Fruit fly (Drosophila melanogaster) whole organism, embryonic: ENCODE results near the gene CG44006.

ENCODE experiments used
- Atf-2 ChIP-seq: fragments of 200-800 bp; sonication (Bioruptor generic); optimal IDR thresholded peaks from 2 replicates; lab custom pipeline; 2016; ENCODE audit warnings: missing biosample characterization, missing genetic modification characterization
- Atf6 ChIP-seq: fragments of 200-800 bp; sonication (Bioruptor generic); IDR thresholded peaks from 2 replicates; pipeline ENCODE4 v1.3.6; 2022; ENCODE audit warnings: missing biosample characterization, missing genetic modification characterization
- CG10274 ChIP-seq: fragments of 200-800 bp; sonication (Bioruptor generic); optimal IDR thresholded peaks from 3 replicates; lab custom pipeline; 2017; ENCODE audit warnings: missing biosample characterization, mild to moderate bottlenecking, missing genetic modification characterization
- CG10959 ChIP-seq: fragments of 200-800 bp; sonication (Bioruptor generic); IDR thresholded peaks from 2 replicates; pipeline ENCODE4 v1.3.6; 2022; ENCODE audit warnings: missing biosample characterization, missing genetic modification characterization
- CG11456 ChIP-seq: fragments of 200-800 bp; sonication (Bioruptor generic); IDR thresholded peaks from 3 replicates; pipeline ENCODE4 v1.3.6; 2022; ENCODE audit warnings: missing biosample characterization, missing genetic modification characterization
- CG13894 ChIP-seq: fragments of 200-800 bp; sonication (Bioruptor generic); optimal IDR thresholded peaks from 3 replicates; lab custom pipeline; 2018; ENCODE audit warnings: missing biosample characterization, mild to moderate bottlenecking, missing genetic modification characterization, moderate library complexity
- CG15269 ChIP-seq: fragments of 200-800 bp; sonication (Bioruptor generic); optimal IDR thresholded peaks from 2 replicates; lab custom pipeline; 2018; ENCODE audit warnings: missing biosample characterization, mild to moderate bottlenecking, missing genetic modification characterization, moderate library complexity
- CG18619 ChIP-seq: fragments of 200-800 bp; sonication (Bioruptor generic); optimal IDR thresholded peaks from 3 replicates; lab custom pipeline; 2017; ENCODE audit warnings: missing biosample characterization, mild to moderate bottlenecking, missing genetic modification characterization
- CG2889 ChIP-seq: fragments of 200-800 bp; sonication (Bioruptor generic); IDR thresholded peaks from 3 replicates; pipeline ENCODE4 v1.3.6; 2022; ENCODE audit warnings: missing biosample characterization, missing genetic modification characterization
- CG3065 ChIP-seq: fragments of 200-800 bp; sonication (Bioruptor generic); optimal IDR thresholded peaks from 2 replicates; lab custom pipeline; 2016; ENCODE audit warnings: missing biosample characterization, missing genetic modification characterization
- CG34422 ChIP-seq: fragments of 200-800 bp; sonication (Bioruptor generic); IDR thresholded peaks from 3 replicates; pipeline ENCODE4 v1.3.6; 2022; ENCODE audit warnings: missing biosample characterization, missing genetic modification characterization
- CG3847 ChIP-seq: fragments of 200-800 bp; sonication (Bioruptor generic); IDR thresholded peaks from 2 replicates; pipeline ENCODE4 v1.3.6; 2022; ENCODE audit warnings: missing biosample characterization, missing genetic modification characterization
- CG7372 ChIP-seq: fragments of 200-800 bp; sonication (Bioruptor generic); IDR thresholded peaks from 2 replicates; pipeline ENCODE4 v1.3.6; 2022; ENCODE audit warnings: missing biosample characterization, missing genetic modification characterization
- CG7928 ChIP-seq: fragments of 200-800 bp; sonication (Bioruptor generic); optimal IDR thresholded peaks from 2 replicates; lab custom pipeline; 2017; ENCODE audit warnings: missing biosample characterization, mild to moderate bottlenecking, missing genetic modification characterization
- CG8765 ChIP-seq: fragments of 200-800 bp; sonication (Bioruptor generic); IDR thresholded peaks from 2 replicates; pipeline ENCODE4 v1.3.6; 2022; ENCODE audit warnings: missing biosample characterization, missing genetic modification characterization
- D19A ChIP-seq: fragments of 200-800 bp; optimal IDR thresholded peaks from 3 replicates; lab custom pipeline; 2019; ENCODE audit warnings: missing biosample characterization, mild to moderate bottlenecking, missing genetic modification characterization, moderate library complexity
- Dad ChIP-seq: fragments of 200-800 bp; sonication (Bioruptor generic); optimal IDR thresholded peaks from 3 replicates; lab custom pipeline; 2016; ENCODE audit warnings: missing biosample characterization, missing genetic modification characterization
- Dip3 ChIP-seq: fragments of 200-800 bp; sonication (Bioruptor generic); optimal IDR thresholded peaks from 3 replicates; lab custom pipeline; 2016; ENCODE audit warnings: missing biosample characterization, missing genetic modification characterization
- Dll ChIP-seq: fragments of 200-800 bp; sonication (Bioruptor generic); IDR thresholded peaks from 4 replicates; pipeline ENCODE4 v1.3.6; 2022; ENCODE audit warnings: missing biosample characterization, missing genetic modification characterization; ENCODE audit not compliant: partially characterized antibody
- Eip74EF ChIP-seq, 2 experiments: fragments of 200-800 bp in 1 of 2; fragments of >200 bp in 1 of 2; sonication (Bioruptor generic) in 1 of 2; optimal IDR thresholded peaks; 2 replicates each; lab custom pipeline; 2017 to 2019; ENCODE audit warnings: missing biosample characterization in 2 of 2, missing genetic modification characterization in 2 of 2, mild to moderate bottlenecking in 1 of 2, moderate library complexity in 1 of 2
- HLHmδ ChIP-seq: fragments of 200-800 bp; sonication (Bioruptor generic); optimal IDR thresholded peaks from 2 replicates; lab custom pipeline; 2018; ENCODE audit warnings: missing biosample characterization, mild to moderate bottlenecking, missing genetic modification characterization, moderate library complexity
- Hey ChIP-seq: fragments of 200-800 bp; sonication (Bioruptor generic); optimal IDR thresholded peaks from 3 replicates; lab custom pipeline; 2018; ENCODE audit warnings: missing biosample characterization, mild to moderate bottlenecking, missing genetic modification characterization
- Hr78 ChIP-seq, 2 experiments: fragments of 200-800 bp in 1 of 2; fragments of >200 bp in 1 of 2; sonication (Bioruptor generic) in 1 of 2; optimal IDR thresholded peaks; 2 replicates each; lab custom pipeline; 2017 to 2019; ENCODE audit warnings: missing biosample characterization in 2 of 2, missing genetic modification characterization in 2 of 2, mild to moderate bottlenecking in 1 of 2, moderate library complexity in 1 of 2
- NC2α ChIP-seq: fragments of 200-800 bp; sonication (Bioruptor generic); optimal IDR thresholded peaks from 2 replicates; lab custom pipeline; 2016; ENCODE audit warnings: missing biosample characterization, missing genetic modification characterization
- Nf-YC ChIP-seq: fragments of 200-800 bp; optimal IDR thresholded peaks from 3 replicates; lab custom pipeline; 2019; ENCODE audit warnings: missing biosample characterization, mild to moderate bottlenecking, missing genetic modification characterization, moderate library complexity
- Oaz ChIP-seq: fragments of 200-800 bp; sonication (Bioruptor generic); IDR thresholded peaks from 2 replicates; pipeline ENCODE4 v1.3.6; 2022; ENCODE audit warnings: missing biosample characterization, missing genetic modification characterization
- Opbp ChIP-seq: fragments of 200-800 bp; sonication (Bioruptor generic); IDR thresholded peaks from 3 replicates; pipeline ENCODE4 v1.3.6; 2022; ENCODE audit warnings: missing biosample characterization, missing genetic modification characterization; ENCODE audit not compliant: partially characterized antibody
- Pdp1 ChIP-seq, 2 experiments: fragments of 200-800 bp; sonication (Bioruptor generic); optimal IDR thresholded peaks; 3 replicates each; lab custom pipeline; 2016; ENCODE audit warnings: missing biosample characterization in 2 of 2, missing genetic modification characterization in 2 of 2, mild to moderate bottlenecking in 1 of 2, moderate library complexity in 1 of 2
- Ravus ChIP-seq: fragments of 200-800 bp; sonication (Bioruptor generic); IDR thresholded peaks from 2 replicates; pipeline ENCODE4 v1.3.6; 2022; ENCODE audit warnings: missing biosample characterization, missing genetic modification characterization
- Sox100B ChIP-seq: fragments of 200-800 bp; sonication (Bioruptor generic); optimal IDR thresholded peaks from 3 replicates; lab custom pipeline; 2018; ENCODE audit warnings: missing biosample characterization, mild to moderate bottlenecking, missing genetic modification characterization
- Sry-δ ChIP-seq: fragments of 200-800 bp; sonication (Bioruptor generic); optimal IDR thresholded peaks from 2 replicates; lab custom pipeline; 2016; ENCODE audit warnings: missing biosample characterization, missing genetic modification characterization
- Xrp1 ChIP-seq: fragments of 200-800 bp; sonication (Bioruptor generic); IDR thresholded peaks from 2 replicates; pipeline ENCODE4 v1.3.6; 2022; ENCODE audit warnings: missing biosample characterization, missing genetic modification characterization
- YL-1 ChIP-seq: fragments of 200-800 bp; sonication (Bioruptor generic); optimal IDR thresholded peaks from 3 replicates; lab custom pipeline; 2017; ENCODE audit warnings: missing biosample characterization, mild to moderate bottlenecking, missing genetic modification characterization
- az2 ChIP-seq: fragments of 200-800 bp; sonication (Bioruptor generic); optimal IDR thresholded peaks from 3 replicates; lab custom pipeline; 2016; ENCODE audit warnings: missing biosample characterization, missing genetic modification characterization
- br ChIP-seq: fragments of >200 bp; optimal IDR thresholded peaks from 2 replicates; lab custom pipeline; 2017
- dm ChIP-seq: fragments of 200-800 bp; sonication (Bioruptor generic); optimal IDR thresholded peaks from 3 replicates; lab custom pipeline; 2016; ENCODE audit warnings: missing biosample characterization, missing genetic modification characterization
- eve ChIP-seq, 2 experiments: fragments of >200 bp; optimal IDR thresholded peaks; 2 replicates each; lab custom pipeline; 2017; ENCODE audit warnings: missing biosample characterization in 2 of 2, missing genetic modification characterization in 2 of 2
- kay ChIP-seq: fragments of 200-800 bp; sonication (Bioruptor generic); optimal IDR thresholded peaks from 2 replicates; lab custom pipeline; 2016; ENCODE audit warnings: missing biosample characterization, missing genetic modification characterization
- maf-S ChIP-seq: fragments of 200-800 bp; sonication (Bioruptor generic); optimal IDR thresholded peaks from 2 replicates; lab custom pipeline; 2016; ENCODE audit warnings: missing biosample characterization, missing genetic modification characterization
- nerfin-1 ChIP-seq: fragments of 200-800 bp; sonication (Bioruptor generic); optimal IDR thresholded peaks from 3 replicates; lab custom pipeline; 2019; ENCODE audit warnings: missing biosample characterization, mild to moderate bottlenecking, missing genetic modification characterization, moderate library complexity
- peb ChIP-seq: fragments of 200-800 bp; sonication (Bioruptor generic); IDR thresholded peaks from 2 replicates; pipeline ENCODE4 v1.3.6; 2022; ENCODE audit warnings: missing biosample characterization, missing genetic modification characterization
- pfk ChIP-seq: fragments of 200-800 bp; sonication (Bioruptor generic); optimal IDR thresholded peaks from 2 replicates; lab custom pipeline; 2018; ENCODE audit warnings: missing biosample characterization, mild to moderate bottlenecking, missing genetic modification characterization, moderate library complexity
- sens ChIP-seq: fragments of 200-800 bp; sonication (Bioruptor generic); peaks from one replicate; lab custom pipeline; 2016; ENCODE audit warnings: missing biosample characterization, missing genetic modification characterization
- slou ChIP-seq: fragments of 200-800 bp; sonication (Bioruptor generic); optimal IDR thresholded peaks from 3 replicates; lab custom pipeline; 2016; ENCODE audit warnings: missing biosample characterization, missing genetic modification characterization
- slp2 ChIP-seq: fragments of 200-800 bp; sonication (Bioruptor generic); optimal IDR thresholded peaks from 2 replicates; lab custom pipeline; 2016; ENCODE audit warnings: missing biosample characterization, missing genetic modification characterization
- sr ChIP-seq: fragments of 200-800 bp; sonication (Bioruptor generic); IDR thresholded peaks from 3 replicates; pipeline ENCODE4 v1.3.6; 2022; ENCODE audit warnings: missing biosample characterization, missing genetic modification characterization
- unc-4 ChIP-seq: fragments of 200-800 bp; sonication (Bioruptor generic); IDR thresholded peaks from 2 replicates; pipeline ENCODE4 v1.3.6; 2022; ENCODE audit warnings: missing biosample characterization, missing genetic modification characterization; ENCODE audit not compliant: partially characterized antibody
- vnd ChIP-seq: fragments of 200-800 bp; sonication (Bioruptor generic); IDR thresholded peaks from 3 replicates; pipeline ENCODE4 v1.3.6; 2022; ENCODE audit warnings: missing biosample characterization, missing genetic modification characterization; ENCODE audit not compliant: partially characterized antibody
- wor ChIP-seq: fragments of 200-800 bp; sonication (Bioruptor generic); IDR thresholded peaks from 2 replicates; pipeline ENCODE4 v1.3.6; 2022; ENCODE audit warnings: missing biosample characterization, missing genetic modification characterization

CG44006 gene

DNA sequence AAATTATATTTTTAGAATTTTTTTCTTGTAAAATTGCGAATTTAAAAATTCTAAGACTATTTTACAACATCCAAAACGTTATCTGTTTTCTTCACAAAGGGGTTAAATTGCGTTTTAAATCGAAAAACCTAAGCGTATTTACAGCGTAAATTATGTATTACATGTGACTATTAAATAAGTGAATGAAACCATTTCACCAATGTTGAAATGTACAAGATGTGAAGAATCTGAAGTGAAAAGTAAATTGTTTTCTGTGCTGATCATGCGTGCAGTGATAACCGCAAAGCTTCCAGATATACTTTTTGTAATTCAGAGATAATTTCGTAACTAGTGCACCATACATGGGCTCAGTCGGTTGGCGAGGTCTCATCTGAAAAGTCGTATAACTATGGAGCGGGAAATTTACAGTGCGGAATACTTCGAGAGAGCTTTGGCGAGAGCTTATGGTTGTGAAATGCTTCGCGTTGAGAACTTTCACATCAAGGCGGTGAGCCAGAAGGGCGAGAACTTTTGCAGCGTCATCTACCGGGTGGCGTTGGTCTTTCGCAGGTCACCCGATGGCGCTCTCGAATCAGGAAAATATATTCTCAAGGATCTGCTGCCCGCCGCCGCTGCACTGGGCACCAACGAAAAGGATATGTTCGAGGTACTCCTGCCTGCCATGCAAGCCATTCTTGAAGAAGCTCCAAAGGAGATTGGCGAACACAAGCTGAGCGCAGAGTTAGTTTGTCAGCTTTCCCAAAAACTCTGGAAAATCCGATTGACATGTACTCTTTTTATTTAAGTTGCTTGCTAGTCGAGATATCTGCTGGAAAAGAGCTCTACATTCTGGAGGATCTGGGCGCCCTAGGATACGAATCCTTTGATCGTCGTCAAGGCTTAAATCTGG lies 44.3 kb upstream of the CG44006 start (continued):
- peak; percentile 24 to 84 for TF ChIP-seq Pdp1 (GFP tag; optimal IDR thresholded peaks at IDR 0.05; lab: Kevin White, UChicago)
- peak; percentile 85 for TF ChIP-seq sens (GFP tag; lab: Kevin White, UChicago)
- 0 out of 3 replicates have a peak, but pooled peaks have one; percentile 16 for TF ChIP-seq CG34422 (GFP tag; lab: Robert Waterston, UW)
- no peak for TF ChIP-seq unc-4 (GFP tag; lab: Robert Waterston, UW)
- TF ChIP-seq Dad, result no peak
- TF ChIP-seq CG13894, result peak; percentile 87
- peak; percentile 57 for TF ChIP-seq D19A (tag; lab: Kevin White, UChicago)
- TF ChIP-seq CG18619 (GFP tag; lab: Kevin White, UChicago), result peak; percentile 15
- TF ChIP-seq Xrp1, result peak; percentile 34; the same call in 1 of the 2 replicates
- no peak for TF ChIP-seq CG3065 (GFP tag; lab: Kevin White, UChicago)
- TF ChIP-seq nerfin-1, result no peak
- peak; percentile 24 for TF ChIP-seq Sry-δ (GFP tag; lab: Kevin White, UChicago)
- TF ChIP-seq CG7928, result no peak
- TF ChIP-seq CG8765 (GFP tag; lab: Robert Waterston, UW), result no peak
- TF ChIP-seq Oaz, result 0 out of 2 replicates have a peak, but pooled peaks have one; percentile 19
- TF ChIP-seq Sox100B (GFP tag; lab: Kevin White, UChicago), result peak; percentile 56
- TF ChIP-seq CG11456, result no peak
- no peak for TF ChIP-seq wor (GFP tag; lab: Robert Waterston, UW)
- 0 out of 2 replicates have a peak, but pooled peaks have one; percentile 40 for TF ChIP-seq CG10959 (GFP tag; lab: Robert Waterston, UW)
- TF ChIP-seq Atf6 (GFP tag; lab: Robert Waterston, UW), result peak; percentile 61; the same call in 1 of the 2 replicates
- TF ChIP-seq eve (GFP tag; optimal IDR thresholded peaks at IDR 0.05; lab: Kevin White, UChicago), result no peak
- no peak for TF ChIP-seq az2 (GFP tag; lab: Kevin White, UChicago)
- no peak for TF ChIP-seq CG10274 (GFP tag; lab: Kevin White, UChicago)
- no peak for TF ChIP-seq peb (GFP tag; lab: Robert Waterston, UW)
- TF ChIP-seq maf-S, result peak; percentile 0
- no peak for TF ChIP-seq Atf-2
- peak; percentile 73 for TF ChIP-seq CG15269 (tag; lab: Kevin White, UChicago)
- no peak for TF ChIP-seq kay
- TF ChIP-seq CG3847 (GFP tag; lab: Robert Waterston, UW), result peak; percentile 6; the same call in 1 of the 2 replicates
- no peak for TF ChIP-seq Ravus
- TF ChIP-seq vnd (GFP tag; lab: Robert Waterston, UW), result no peak
- TF ChIP-seq br (lab: Kevin White, UChicago), result no peak
- TF ChIP-seq Dip3 (GFP tag; lab: Kevin White, UChicago), result no peak
- 0 out of 4 replicates have a peak, but pooled peaks have one; percentile 18 for TF ChIP-seq Dll (GFP tag; lab: Robert Waterston, UW)
- 0 out of 3 replicates have a peak, but pooled peaks have one; percentile 21 for TF ChIP-seq Opbp (GFP tag; lab: Robert Waterston, UW)
- TF ChIP-seq Eip74EF (GFP tag; optimal IDR thresholded peaks at IDR 0.05; lab: Kevin White, UChicago), result peak in 1 of 2 experiments; percentile 66
- TF ChIP-seq sr (GFP tag; lab: Robert Waterston, UW), result no peak; the same call in 2 of the 3 replicates
- TF ChIP-seq slp2 (GFP tag; lab: Kevin White, UChicago), result peak; percentile 10
- no peak for TF ChIP-seq dm
- no peak for TF ChIP-seq CG2889 (GFP tag; lab: Robert Waterston, UW)
- no peak for TF ChIP-seq slou
- peak; percentile 15 for TF ChIP-seq NC2α (GFP tag; lab: Kevin White, UChicago)
- TF ChIP-seq Hey, result no peak
- no peak for TF ChIP-seq Nf-YC
- TF ChIP-seq HLHmδ, result no peak
- no peak for TF ChIP-seq Hr78 (GFP tag; optimal IDR thresholded peaks at IDR 0.05; lab: Kevin White, UChicago)
- TF ChIP-seq YL-1 (GFP tag; lab: Kevin White, UChicago), result no peak
- TF ChIP-seq pfk (GFP tag; lab: Kevin White, UChicago), result no peak
- no peak; the same call in 1 of the 2 replicates for TF ChIP-seq CG7372 (GFP tag; lab: Robert Waterston, UW)
